Fruit fly (Drosophila melanogaster) whole organism, embryonic: ENCODE results near the gene CG13898.

Experiments used
- Adf1 ChIP-seq: fragments of 200-800 bp; sonication (Bioruptor generic); IDR thresholded peaks from 2 replicates; pipeline ENCODE4 v1.3.6; 2022; ENCODE audit warnings: missing biosample characterization, missing genetic modification characterization
- Antp ChIP-seq: fragments of 200-800 bp; sonication (Bioruptor generic); optimal IDR thresholded peaks from 3 replicates; lab custom pipeline; 2016; ENCODE audit warnings: missing biosample characterization, missing genetic modification characterization
- BtbVII ChIP-seq: fragments of 200-800 bp; sonication (Bioruptor generic); optimal IDR thresholded peaks from 3 replicates; lab custom pipeline; 2017; ENCODE audit warnings: missing biosample characterization, mild to moderate bottlenecking, missing genetic modification characterization
- CG11398 ChIP-seq: fragments of 200-800 bp; sonication (Bioruptor generic); optimal IDR thresholded peaks from 2 replicates; lab custom pipeline; 2016; ENCODE audit warnings: missing biosample characterization, missing genetic modification characterization
- CG12219 ChIP-seq: fragments of 200-800 bp; sonication (Bioruptor generic); optimal IDR thresholded peaks from 3 replicates; lab custom pipeline; 2018; ENCODE audit warnings: missing biosample characterization, mild to moderate bottlenecking, missing genetic modification characterization
- CG12942 ChIP-seq: fragments of 200-800 bp; sonication (Bioruptor generic); optimal IDR thresholded peaks from 3 replicates; lab custom pipeline; 2016; ENCODE audit warnings: missing biosample characterization, missing genetic modification characterization
- CG13123 ChIP-seq: fragments of 200-800 bp; sonication (Bioruptor generic); optimal IDR thresholded peaks from 2 replicates; lab custom pipeline; 2016; ENCODE audit warnings: missing biosample characterization, missing genetic modification characterization
- CG15601 ChIP-seq: fragments of 200-800 bp; sonication (Bioruptor generic); optimal IDR thresholded peaks from 3 replicates; lab custom pipeline; 2019; ENCODE audit warnings: missing biosample characterization, mild to moderate bottlenecking, missing genetic modification characterization, moderate library complexity
- CG1603 ChIP-seq: fragments of 200-800 bp; sonication (Bioruptor generic); optimal IDR thresholded peaks from 2 replicates; lab custom pipeline; 2019; ENCODE audit warnings: missing biosample characterization, mild to moderate bottlenecking, missing genetic modification characterization, moderate library complexity
- CG17802 ChIP-seq: fragments of 200-800 bp; sonication (Bioruptor generic); optimal IDR thresholded peaks from 2 replicates; lab custom pipeline; 2018; ENCODE audit warnings: missing biosample characterization, mild to moderate bottlenecking, missing genetic modification characterization, moderate library complexity
- CG18476 ChIP-seq: fragments of 200-800 bp; sonication (Bioruptor generic); optimal IDR thresholded peaks from 2 replicates; lab custom pipeline; 2016; ENCODE audit warnings: missing biosample characterization, mild to moderate bottlenecking, missing genetic modification characterization
- CG3281 ChIP-seq: fragments of 200-800 bp; sonication (Bioruptor generic); optimal IDR thresholded peaks from 3 replicates; lab custom pipeline; 2017; ENCODE audit warnings: missing biosample characterization, mild to moderate bottlenecking, missing genetic modification characterization
- CG34376 ChIP-seq: fragments of 200-800 bp; sonication (Bioruptor generic); optimal IDR thresholded peaks from 2 replicates; lab custom pipeline; 2018; ENCODE audit warnings: missing biosample characterization, mild to moderate bottlenecking, missing genetic modification characterization
- CG43689 ChIP-seq: fragments of 200-800 bp; sonication (Bioruptor generic); IDR thresholded peaks from 2 replicates; pipeline ENCODE4 v1.3.6; 2022; ENCODE audit warnings: missing biosample characterization, missing genetic modification characterization
- CG6683 ChIP-seq: fragments of 200-800 bp; sonication (Bioruptor generic); optimal IDR thresholded peaks from 2 replicates; lab custom pipeline; 2017; ENCODE audit warnings: missing biosample characterization, mild to moderate bottlenecking, missing genetic modification characterization, missing genetic modification reagents
- CG7928 ChIP-seq: fragments of 200-800 bp; sonication (Bioruptor generic); optimal IDR thresholded peaks from 2 replicates; lab custom pipeline; 2017; ENCODE audit warnings: missing biosample characterization, mild to moderate bottlenecking, missing genetic modification characterization
- CG8944 ChIP-seq: fragments of 200-800 bp; sonication (Bioruptor generic); optimal IDR thresholded peaks from 3 replicates; lab custom pipeline; 2016; ENCODE audit warnings: missing biosample characterization, missing genetic modification characterization
- CG9609 ChIP-seq: fragments of 200-800 bp; sonication (Bioruptor generic); optimal IDR thresholded peaks from 3 replicates; lab custom pipeline; 2016; ENCODE audit warnings: missing biosample characterization, missing genetic modification characterization
- Camta ChIP-seq: fragments of 200-800 bp; sonication (Bioruptor generic); optimal IDR thresholded peaks from 2 replicates; lab custom pipeline; 2016; ENCODE audit warnings: missing biosample characterization, missing genetic modification characterization
- Dad ChIP-seq: fragments of 200-800 bp; sonication (Bioruptor generic); optimal IDR thresholded peaks from 3 replicates; lab custom pipeline; 2016; ENCODE audit warnings: missing biosample characterization, missing genetic modification characterization
- Dll ChIP-seq: fragments of 200-800 bp; sonication (Bioruptor generic); IDR thresholded peaks from 4 replicates; pipeline ENCODE4 v1.3.6; 2022; ENCODE audit warnings: missing biosample characterization, missing genetic modification characterization; ENCODE audit not compliant: partially characterized antibody
- ERR ChIP-seq: fragments of 200-800 bp; sonication (Bioruptor generic); optimal IDR thresholded peaks from 2 replicates; lab custom pipeline; 2016; ENCODE audit warnings: missing biosample characterization, missing genetic modification characterization
- Gsc ChIP-seq: fragments of 200-800 bp; sonication (Bioruptor generic); IDR thresholded peaks from 2 replicates; pipeline ENCODE4 v1.3.6; 2022; ENCODE audit warnings: missing biosample characterization, missing genetic modification characterization
- Hr3 ChIP-seq: fragments of 200-800 bp; sonication (Bioruptor generic); optimal IDR thresholded peaks from 3 replicates; lab custom pipeline; 2016; ENCODE audit warnings: missing biosample characterization, missing genetic modification characterization
- Kr ChIP-seq: fragments of 200-800 bp; sonication (Bioruptor generic); optimal IDR thresholded peaks from 2 replicates; lab custom pipeline; 2017; ENCODE audit warnings: missing biosample characterization, mild to moderate bottlenecking, missing genetic modification characterization
- Mad ChIP-seq: fragments of 200-800 bp; sonication (Bioruptor generic); optimal IDR thresholded peaks from 2 replicates; lab custom pipeline; 2016; ENCODE audit warnings: missing biosample characterization, missing genetic modification characterization
- Meics ChIP-seq: fragments of 200-800 bp; sonication (Bioruptor generic); optimal IDR thresholded peaks from 2 replicates; lab custom pipeline; 2017; ENCODE audit warnings: missing biosample characterization, mild to moderate bottlenecking, missing genetic modification characterization
- Mrtf ChIP-seq: fragments of 200-800 bp; sonication (Bioruptor generic); IDR thresholded peaks from 3 replicates; pipeline ENCODE4 v1.3.6; 2022; ENCODE audit warnings: missing biosample characterization, missing genetic modification characterization
- NfI ChIP-seq: fragments of 200-800 bp; sonication (Bioruptor generic); optimal IDR thresholded peaks from 3 replicates; lab custom pipeline; 2018; ENCODE audit warnings: missing biosample characterization, mild to moderate bottlenecking, missing genetic modification characterization, moderate library complexity
- Opbp ChIP-seq: fragments of 200-800 bp; sonication (Bioruptor generic); IDR thresholded peaks from 3 replicates; pipeline ENCODE4 v1.3.6; 2022; ENCODE audit warnings: missing biosample characterization, missing genetic modification characterization; ENCODE audit not compliant: partially characterized antibody
- Sox102F ChIP-seq: fragments of 200-800 bp; sonication (Bioruptor generic); optimal IDR thresholded peaks from 2 replicates; lab custom pipeline; 2018; ENCODE audit warnings: missing biosample characterization, mild to moderate bottlenecking, missing genetic modification characterization, moderate library complexity
- Spps ChIP-seq: fragments of 200-800 bp; sonication (Bioruptor generic); optimal IDR thresholded peaks from 2 replicates; lab custom pipeline; 2018; ENCODE audit warnings: missing biosample characterization, mild to moderate bottlenecking, missing genetic modification characterization
- Vsx1 ChIP-seq: fragments of 200-800 bp; sonication (Bioruptor generic); optimal IDR thresholded peaks from 2 replicates; lab custom pipeline; 2017; ENCODE audit warnings: missing biosample characterization, mild to moderate bottlenecking, missing genetic modification characterization, missing genetic modification reagents
- Xrp1 ChIP-seq: fragments of 200-800 bp; sonication (Bioruptor generic); IDR thresholded peaks from 2 replicates; pipeline ENCODE4 v1.3.6; 2022; ENCODE audit warnings: missing biosample characterization, missing genetic modification characterization
- bbx ChIP-seq: fragments of 200-800 bp; sonication (Bioruptor generic); IDR thresholded peaks from 2 replicates; pipeline ENCODE4 v1.3.6; 2022; ENCODE audit warnings: missing biosample characterization, missing genetic modification characterization; ENCODE audit not compliant: partially characterized antibody
- bowl ChIP-seq: fragments of 200-800 bp; sonication (Bioruptor generic); IDR thresholded peaks from 2 replicates; pipeline ENCODE4 v1.3.6; 2022; ENCODE audit warnings: missing biosample characterization, missing genetic modification characterization
- br ChIP-seq: fragments of >200 bp; optimal IDR thresholded peaks from 2 replicates; lab custom pipeline; 2017
- cad ChIP-seq: fragments of >200 bp; optimal IDR thresholded peaks from 2 replicates; lab custom pipeline; 2017; ENCODE audit warnings: missing biosample characterization, missing genetic modification characterization
- chif ChIP-seq, 2 experiments: fragments of 200-800 bp; sonication (Bioruptor generic); optimal IDR thresholded peaks; 3 replicates each; lab custom pipeline; 2016; ENCODE audit warnings: missing biosample characterization in 2 of 2, missing genetic modification characterization in 2 of 2
- cwo ChIP-seq: fragments of 200-800 bp; sonication (Bioruptor generic); optimal IDR thresholded peaks from 3 replicates; lab custom pipeline; 2017; ENCODE audit warnings: missing biosample characterization, missing genetic modification characterization, mild to moderate bottlenecking, moderate library complexity, missing genetic modification reagents
- dan ChIP-seq: fragments of 200-800 bp; sonication (Bioruptor generic); IDR thresholded peaks from 2 replicates; pipeline ENCODE4 v1.3.6; 2022; ENCODE audit warnings: missing biosample characterization, missing genetic modification characterization
- disco-r ChIP-seq: fragments of 200-800 bp; sonication (Bioruptor generic); optimal IDR thresholded peaks from 2 replicates; lab custom pipeline; 2016; ENCODE audit warnings: missing biosample characterization, missing genetic modification characterization
- ftz-f1 ChIP-seq: fragments of 200-800 bp; sonication (Bioruptor generic); optimal IDR thresholded peaks from 2 replicates; lab custom pipeline; 2016; ENCODE audit warnings: missing biosample characterization, missing genetic modification characterization
- gem ChIP-seq: fragments of 200-800 bp; sonication (Bioruptor generic); optimal IDR thresholded peaks from 2 replicates; lab custom pipeline; 2019; ENCODE audit warnings: missing biosample characterization, mild to moderate bottlenecking, missing genetic modification characterization, moderate library complexity
- mam ChIP-seq: fragments of 200-800 bp; sonication (Bioruptor generic); optimal IDR thresholded peaks from 3 replicates; lab custom pipeline; 2016; ENCODE audit warnings: missing biosample characterization, missing genetic modification characterization
- odd ChIP-seq: fragments of 200-800 bp; sonication (Bioruptor generic); optimal IDR thresholded peaks from 2 replicates; lab custom pipeline; 2017; ENCODE audit warnings: missing biosample characterization, mild to moderate bottlenecking, missing genetic modification characterization
- run ChIP-seq: fragments of 200-800 bp; sonication (Bioruptor generic); optimal IDR thresholded peaks from 3 replicates; lab custom pipeline; 2018; ENCODE audit warnings: missing biosample characterization, mild to moderate bottlenecking, missing genetic modification characterization
- sens ChIP-seq: fragments of 200-800 bp; sonication (Bioruptor generic); peaks from one replicate; lab custom pipeline; 2016; ENCODE audit warnings: missing biosample characterization, missing genetic modification characterization
- seq ChIP-seq: fragments of 200-800 bp; sonication (Bioruptor generic); IDR thresholded peaks from 2 replicates; pipeline ENCODE4 v1.3.6; 2022; ENCODE audit warnings: missing biosample characterization, missing genetic modification characterization
- shn ChIP-seq: fragments of 200-800 bp; sonication (Bioruptor generic); optimal IDR thresholded peaks from 3 replicates; lab custom pipeline; 2016; ENCODE audit warnings: missing biosample characterization, missing genetic modification characterization
- tap ChIP-seq: fragments of 200-800 bp; optimal IDR thresholded peaks from 3 replicates; lab custom pipeline; 2019; ENCODE audit warnings: missing biosample characterization, mild to moderate bottlenecking, missing genetic modification characterization, moderate library complexity

CG13898 gene

dm6 chr3L:820332-820731, 16.5 kb upstream of the CG13898 start (continued):
- TF ChIP-seq Antp (no peak), Vsx1 (GFP tag; lab: Kevin White, UChicago) (peak; percentile 13), cad (GFP tag; lab: Kevin White, UChicago) (no peak), disco-r (no peak), mam (peak; percentile 19), bowl (no peak), CG43689 (GFP tag; lab: Robert Waterston, UW) (peak; percentile 31; the same call in 1 of the 2 replicates), Meics (GFP tag; lab: Kevin White, UChicago) (peak; percentile 73), Camta (no peak), CG12219 (peak; percentile 61), dan (GFP tag; lab: Robert Waterston, UW) (no peak), CG17802 (peak; percentile 47), CG11398 (GFP tag; lab: Kevin White, UChicago) (peak; percentile 0), Hr3 (peak; percentile 70), CG6683 (GFP tag; lab: Kevin White, UChicago) (peak; percentile 55), CG13123 (GFP tag; lab: Kevin White, UChicago) (peak; percentile 16), NfI (peak; percentile 50), sens (peak; percentile 92), Kr (GFP tag; lab: Kevin White, UChicago) (no peak), CG3281 (GFP tag; lab: Kevin White, UChicago) (peak; percentile 52), CG12942 (GFP tag; lab: Kevin White, UChicago) (peak; percentile 10), CG8944 (GFP tag; lab: Kevin White, UChicago) (peak; percentile 18), cwo (GFP tag; lab: Kevin White, UChicago) (peak; percentile 70), seq (peak; percentile 84), Xrp1 (GFP tag; lab: Robert Waterston, UW) (peak; percentile 80), Opbp (GFP tag; lab: Robert Waterston, UW) (no peak), Dad (GFP tag; lab: Kevin White, UChicago) (no peak), ftz-f1 (no peak), run (tag; lab: Kevin White, UChicago) (peak; percentile 53), br (lab: Kevin White, UChicago) (no peak), Adf1 (GFP tag; lab: Robert Waterston, UW) (peak; percentile 23; the same call in 1 of the 2 replicates), chif (GFP tag; optimal IDR thresholded peaks at IDR 0.05; lab: Kevin White, UChicago) (peak in 1 of 2 experiments; percentile 35), ERR (no peak), BtbVII (GFP tag; lab: Kevin White, UChicago) (peak; percentile 43), Gsc (peak; percentile 57; the same call in 1 of the 2 replicates), Mad (peak; percentile 46), Spps (tag; lab: Kevin White, UChicago) (peak; percentile 30), CG18476 (GFP tag; lab: Kevin White, UChicago) (peak; percentile 11), Sox102F (GFP tag; lab: Kevin White, UChicago) (peak; percentile 81), CG34376 (no peak), shn (GFP tag; lab: Kevin White, UChicago) (no peak), Dll (no peak), CG15601 (tag; lab: Kevin White, UChicago) (peak; percentile 52), CG9609 (no peak), gem (tag; lab: Kevin White, UChicago) (peak; percentile 85), CG1603 (tag; lab: Kevin White, UChicago) (peak; percentile 54), odd (peak; percentile 53), tap (tag; lab: Kevin White, UChicago) (peak; percentile 61), Mrtf (GFP tag; lab: Robert Waterston, UW) (peak; percentile 76; the same call in 2 of the 3 replicates), bbx (GFP tag; lab: Robert Waterston, UW) (no peak), CG7928 (GFP tag; lab: Kevin White, UChicago) (no peak)
